Worm (Caenorhabditis elegans) whole organism, young adult: ENCODE data around the gene srbc-31.
"Not testable (repeated sequence)": the region's sequence is repeated elsewhere in the genome, so short reads cannot be mapped to it uniquely, and the experiment has no call there.

Experiments used
- atf-7 ChIP-seq: sonication (generic microtip); optimal IDR thresholded peaks from 2 replicates; lab custom pipeline; 2017; ENCODE audit warnings: mild to moderate bottlenecking, missing genetic modification characterization, missing compliant biosample characterization
- ceh-79 ChIP-seq: sonication (generic microtip); optimal IDR thresholded peaks from 2 replicates; lab custom pipeline; 2017; ENCODE audit warnings: mild to moderate bottlenecking, missing genetic modification characterization, missing compliant biosample characterization
- dpl-1 ChIP-seq: fragments of 150-350 bp; optimal IDR thresholded peaks from 2 replicates; lab custom pipeline; 2014; ENCODE audit warnings: missing biosample characterization, missing genetic modification reagents, missing genetic modification characterization
- hrde-1 ChIP-seq: sonication (generic microtip); optimal IDR thresholded peaks from 2 replicates; lab custom pipeline; 2016; ENCODE audit warnings: missing genetic modification characterization, mild to moderate bottlenecking, missing compliant biosample characterization, moderate library complexity, missing genotype, missing genetic modification reagents, borderline replicate concordance

DNA sequence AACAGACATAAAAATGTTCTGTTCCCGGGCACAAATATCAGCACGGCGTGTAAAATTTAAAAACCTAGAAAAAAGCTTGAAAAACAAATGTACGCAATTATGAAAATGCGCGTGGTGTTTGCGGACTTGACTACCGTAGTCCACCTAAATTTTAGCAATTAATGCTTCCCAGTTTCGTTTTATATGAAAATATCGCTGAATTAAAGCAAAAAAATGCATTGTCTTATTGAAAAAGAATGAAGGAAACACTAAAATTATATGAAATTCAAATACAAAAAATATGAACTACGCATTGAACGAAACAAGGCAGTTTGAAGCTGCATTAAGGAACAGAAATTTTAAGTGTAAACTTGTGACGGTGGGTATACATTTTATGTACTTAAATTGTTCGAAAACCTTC is 28.9 kb upstream of the srbc-31 start, which contains the start of gene ugt-64:
- not testable (repeated sequence) for TF ChIP-seq ceh-79 (tag; lab: Kevin White, UChicago); hrde-1 (tag; lab: Kevin White, UChicago); dpl-1; atf-7 (tag; lab: Kevin White, UChicago)
